Fruit fly (Drosophila melanogaster): ENCODE results near the gene Mec2.

Mec2 gene

DNA sequence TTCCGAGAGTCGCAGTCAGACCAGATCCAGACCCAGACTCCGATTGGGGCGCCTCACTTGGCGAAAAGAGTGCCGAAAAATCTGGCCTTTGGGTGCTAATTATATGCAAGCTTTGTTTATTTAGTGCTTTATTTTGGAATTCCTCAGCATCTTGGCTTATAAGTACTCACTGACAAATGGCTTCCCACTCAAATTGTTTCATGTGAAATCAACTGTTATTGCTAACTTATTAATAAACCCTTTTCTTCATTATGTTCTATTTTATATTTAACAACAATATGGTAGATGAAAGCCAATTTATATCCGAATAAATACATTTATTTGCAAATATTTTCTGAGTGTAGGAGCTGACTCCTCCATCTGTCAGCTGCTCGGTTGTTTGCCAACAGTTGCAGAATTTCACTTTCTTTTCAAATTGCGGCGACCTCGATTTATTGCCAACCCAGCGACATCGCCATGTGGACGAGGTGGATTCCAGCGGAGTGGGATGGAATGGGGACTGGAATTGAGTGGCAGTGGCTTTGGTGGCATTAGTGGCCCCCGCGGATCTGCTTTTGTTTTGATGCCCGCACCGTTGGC is 42.1 kb downstream of the Mec2 start (continued):
- peak; percentile 91 for TF ChIP-seq Blimp-1 (GFP tag; optimal IDR thresholded peaks at IDR 0.05)
- TF ChIP-seq CG16779 (tag; optimal IDR thresholded peaks at IDR 0.05), result no peak
- peak; percentile 74 for TF ChIP-seq CG34406 (GFP tag; optimal IDR thresholded peaks at IDR 0.05)
- peak; percentile 90 for TF ChIP-seq CG32006 (GFP tag; optimal IDR thresholded peaks at IDR 0.05)
- peak; percentile 40 for TF ChIP-seq Lpt (GFP tag; optimal IDR thresholded peaks at IDR 0.05)
- TF ChIP-seq svp (GFP tag), result peak; percentile 78
- no peak for TF ChIP-seq fkh (GFP tag; optimal IDR thresholded peaks at IDR 0.05)
- TF ChIP-seq achi (GFP tag; optimal IDR thresholded peaks at IDR 0.05), result peak; percentile 69
- TF ChIP-seq Eip78C (GFP tag), result peak; percentile 95
- peak; percentile 70 for TF ChIP-seq CG10631 (GFP tag; optimal IDR thresholded peaks at IDR 0.05)
- peak; percentile 64 for TF ChIP-seq cyc (GFP tag; optimal IDR thresholded peaks at IDR 0.05)
- peak; percentile 72 for TF ChIP-seq pdm3 (GFP tag; optimal IDR thresholded peaks at IDR 0.05)
- peak; percentile 51 for TF ChIP-seq CG10669 (GFP tag; optimal IDR thresholded peaks at IDR 0.05)
- peak; percentile 19 for TF ChIP-seq dsx (GFP tag; optimal IDR thresholded peaks at IDR 0.05; ENCODE audit: poor library complexity, severe bottlenecking)
- TF ChIP-seq CG9139 (GFP tag; optimal IDR thresholded peaks at IDR 0.05), result no peak
- peak; percentile 27 for TF ChIP-seq CG6854 (GFP tag; optimal IDR thresholded peaks at IDR 0.05)
- TF ChIP-seq Hr4 (GFP tag; optimal IDR thresholded peaks at IDR 0.05), result peak; percentile 65
- peak; percentile 67 for TF ChIP-seq dac (GFP tag; optimal IDR thresholded peaks at IDR 0.05)
- TF ChIP-seq fd59A (GFP tag; optimal IDR thresholded peaks at IDR 0.05), result peak; percentile 57
- TF ChIP-seq fd85E (GFP tag; optimal IDR thresholded peaks at IDR 0.05), result peak; percentile 16
- peak; percentile 57 for TF ChIP-seq CG7368 (GFP tag; optimal IDR thresholded peaks at IDR 0.05)
- TF ChIP-seq vri (GFP tag; optimal IDR thresholded peaks at IDR 0.05), result no peak
- TF ChIP-seq CG1621 (tag; optimal IDR thresholded peaks at IDR 0.05), result no peak
- peak; percentile 70 for TF ChIP-seq acj6 (GFP tag; optimal IDR thresholded peaks at IDR 0.05)
- peak; percentile 75 for TF ChIP-seq CG4318 (GFP tag; optimal IDR thresholded peaks at IDR 0.05)
- peak; percentile 55 for TF ChIP-seq CG11902 (GFP tag; optimal IDR thresholded peaks at IDR 0.05)
- TF ChIP-seq CG6808 (GFP tag; optimal IDR thresholded peaks at IDR 0.05), result peak; percentile 46
- peak in 1 of 2 experiments; percentile 48 for TF ChIP-seq ss (GFP tag; optimal IDR thresholded peaks at IDR 0.05)
- peak; percentile 44 for TF ChIP-seq Sox15 (GFP tag; optimal IDR thresholded peaks at IDR 0.05)
- TF ChIP-seq CG3032 (tag; optimal IDR thresholded peaks at IDR 0.05), result peak; percentile 54
- TF ChIP-seq Eip93F (GFP tag; optimal IDR thresholded peaks at IDR 0.05), result no peak
- TF ChIP-seq lz (GFP tag; optimal IDR thresholded peaks at IDR 0.05), result peak; percentile 66
- TF ChIP-seq eg (GFP tag; IDR thresholded peaks at IDR 0.05), result peak; percentile 48; the same call in 1 of the 3 replicates
- TF ChIP-seq Hr39 (GFP tag; optimal IDR thresholded peaks at IDR 0.05), result peak; percentile 33

DNA sequence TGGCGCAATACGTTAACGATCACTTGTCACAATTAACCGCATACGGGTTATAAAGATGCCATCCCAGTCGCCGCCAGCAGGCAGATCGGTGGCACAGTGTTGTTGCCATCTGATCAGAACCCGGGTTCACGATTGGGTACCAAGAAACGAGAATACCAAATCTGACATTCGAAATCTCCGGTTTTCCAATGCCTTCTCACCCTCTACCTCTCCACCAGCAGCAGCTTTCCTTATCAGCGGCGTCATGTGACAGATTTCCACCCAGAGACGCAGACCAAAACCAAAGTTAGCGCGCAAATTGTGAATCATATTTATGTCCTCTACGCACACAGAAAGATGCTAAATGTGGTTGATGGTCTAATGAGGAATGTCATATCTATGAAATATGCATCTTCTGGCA is 50.8 kb downstream of the Mec2 start:
- TF ChIP-seq fd85E (GFP tag; optimal IDR thresholded peaks at IDR 0.05), result no peak
- peak; percentile 91 for TF ChIP-seq svp (GFP tag)

DNA sequence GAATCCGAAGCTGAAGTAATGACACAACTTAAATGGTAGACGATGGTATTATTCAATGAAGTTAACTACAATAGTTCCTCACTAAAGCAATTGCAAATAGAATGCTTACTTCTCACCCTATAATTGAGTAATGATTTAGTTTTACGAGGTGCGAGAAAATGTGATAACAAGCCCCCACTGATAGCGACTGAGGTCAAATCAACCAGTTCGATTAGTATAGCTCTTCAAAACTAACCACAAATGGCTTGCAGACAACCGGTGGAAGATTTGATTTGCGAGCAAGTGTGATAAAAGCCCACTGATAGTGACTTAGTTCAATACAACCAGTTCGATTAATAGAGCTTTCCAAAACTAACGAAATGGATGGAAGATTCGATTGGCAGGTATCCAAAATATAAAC is 51.5 kb downstream of the Mec2 start:
- no peak for TF ChIP-seq Blimp-1 (GFP tag; optimal IDR thresholded peaks at IDR 0.05)
- no peak for TF ChIP-seq CG6854 (GFP tag; optimal IDR thresholded peaks at IDR 0.05)
- TF ChIP-seq esn (GFP tag; optimal IDR thresholded peaks at IDR 0.05), result no peak
- TF ChIP-seq Hr38 (GFP tag; optimal IDR thresholded peaks at IDR 0.05), result no peak
- TF ChIP-seq dsx (GFP tag; optimal IDR thresholded peaks at IDR 0.05; ENCODE audit: poor library complexity, severe bottlenecking), result no peak
- TF ChIP-seq Sox102F (GFP tag; optimal IDR thresholded peaks at IDR 0.05), result no peak
- no peak for TF ChIP-seq Hr4 (GFP tag; optimal IDR thresholded peaks at IDR 0.05)
- TF ChIP-seq net (GFP tag; optimal IDR thresholded peaks at IDR 0.05), result no peak
- no peak for TF ChIP-seq CG6792 (GFP tag; optimal IDR thresholded peaks at IDR 0.05)
- no peak for TF ChIP-seq CG8632 (GFP tag; optimal IDR thresholded peaks at IDR 0.05)
- TF ChIP-seq CG11294 (GFP tag; IDR thresholded peaks at IDR 0.05), result no peak
- TF ChIP-seq CG8319 (GFP tag; optimal IDR thresholded peaks at IDR 0.05), result no peak
